Worm (Caenorhabditis elegans): ENCODE data around the gene C10G8.8.

C10G8.8 gene

ce11 chrV:5295940-5296339 lies 32.3 kb downstream of the C10G8.8 start:
- TF ChIP-seq pqm-1 (tag; optimal IDR thresholded peaks at IDR 0.05) = no peak
- no peak for TF ChIP-seq ama-1 (optimal IDR thresholded peaks at IDR 0.05)
- TF ChIP-seq npax-4 (tag; optimal IDR thresholded peaks at IDR 0.05) = no peak
- TF ChIP-seq nhr-232 (tag; optimal IDR thresholded peaks at IDR 0.05) = no peak
- no peak for TF ChIP-seq pha-4 (tag; optimal IDR thresholded peaks at IDR 0.05)
- peak; percentile 59 for TF ChIP-seq unc-55 (GFP tag; optimal IDR thresholded peaks at IDR 0.05)
- no peak for TF ChIP-seq K02D7.2 (tag; optimal IDR thresholded peaks at IDR 0.05)
- TF ChIP-seq ceh-19 (GFP tag; optimal IDR thresholded peaks at IDR 0.05) = no peak
- TF ChIP-seq pat-9 (tag; optimal IDR thresholded peaks at IDR 0.05) = no peak
- TF ChIP-seq ceh-48 (tag; optimal IDR thresholded peaks at IDR 0.05) = no peak
- TF ChIP-seq tbx-7 (tag; optimal IDR thresholded peaks at IDR 0.05) = no peak
- peak; percentile 72 for TF ChIP-seq rnt-1 (tag; optimal IDR thresholded peaks at IDR 0.05)
- TF ChIP-seq dmd-4 (tag; optimal IDR thresholded peaks at IDR 0.05; ENCODE audit: borderline replicate concordance) = no peak
- TF ChIP-seq fax-1 (tag; optimal IDR thresholded peaks at IDR 0.05) = no peak
- no peak for TF ChIP-seq ceh-45 (GFP tag; IDR thresholded peaks at IDR 0.05)
- TF ChIP-seq ttx-3 (tag; optimal IDR thresholded peaks at IDR 0.05) = no peak
- TF ChIP-seq unc-42 (tag; optimal IDR thresholded peaks at IDR 0.05) = no peak
- TF ChIP-seq eyg-1 (tag; optimal IDR thresholded peaks at IDR 0.05) = no peak
- TF ChIP-seq tbx-2 (tag; optimal IDR thresholded peaks at IDR 0.05) = peak; percentile 4
- no peak for TF ChIP-seq C38D4.7 (GFP tag; optimal IDR thresholded peaks at IDR 0.05)
- TF ChIP-seq sox-2 (GFP tag; IDR thresholded peaks at IDR 0.05) = no peak
- TF ChIP-seq syd-9 (tag; optimal IDR thresholded peaks at IDR 0.05) = no peak
- TF ChIP-seq C08G9.2 (tag; optimal IDR thresholded peaks at IDR 0.05) = no peak
- TF ChIP-seq mec-3 (tag; optimal IDR thresholded peaks at IDR 0.05; ENCODE audit: borderline replicate concordance) = no peak
- no peak for TF ChIP-seq ceh-14 (tag; optimal IDR thresholded peaks at IDR 0.05)
- TF ChIP-seq unc-86 (tag; optimal IDR thresholded peaks at IDR 0.05) = no peak
- TF ChIP-seq Y22D7AL.16 (tag; optimal IDR thresholded peaks at IDR 0.05) = no peak
- TF ChIP-seq ceh-9 (tag; optimal IDR thresholded peaks at IDR 0.05) = no peak
- TF ChIP-seq ceh-18 (tag; optimal IDR thresholded peaks at IDR 0.05) = peak; percentile 80
- TF ChIP-seq ceh-2 (tag; optimal IDR thresholded peaks at IDR 0.05) = no peak
- TF ChIP-seq odd-2 (tag; optimal IDR thresholded peaks at IDR 0.05) = no peak
- no peak for TF ChIP-seq pros-1 (tag; optimal IDR thresholded peaks at IDR 0.05)
- TF ChIP-seq ceh-31 (tag; optimal IDR thresholded peaks at IDR 0.05) = no peak
- no peak for TF ChIP-seq nfya-1 (tag; optimal IDR thresholded peaks at IDR 0.05)
- no peak for TF ChIP-seq K09A11.1 (tag; optimal IDR thresholded peaks at IDR 0.05; ENCODE audit: insufficient read depth)

DNA sequence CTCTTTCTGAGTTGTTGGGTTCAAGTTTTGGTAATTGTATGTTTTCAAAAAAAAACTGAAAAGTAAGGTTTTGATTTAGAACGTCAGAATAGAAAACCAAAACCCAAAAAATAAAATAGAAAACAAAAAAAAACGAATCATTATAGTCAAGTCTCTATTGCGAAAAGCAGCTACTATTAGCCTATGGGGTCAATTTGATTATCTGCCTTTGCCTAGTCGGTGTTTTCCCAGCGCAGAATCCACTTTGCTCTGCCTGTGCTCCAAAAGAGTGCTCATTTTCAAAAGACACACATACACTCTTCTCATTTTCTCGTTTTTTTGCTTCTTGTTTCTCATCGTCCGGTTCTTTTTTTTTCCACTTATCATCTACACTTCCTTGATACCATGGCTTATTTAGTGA lies 39.5 kb downstream of the C10G8.8 start:
- TF ChIP-seq unc-42 (tag; optimal IDR thresholded peaks at IDR 0.05) = peak; percentile 66
- TF ChIP-seq ama-1 (optimal IDR thresholded peaks at IDR 0.05) = no peak
- no peak for TF ChIP-seq hlh-6 (tag; optimal IDR thresholded peaks at IDR 0.05)

DNA sequence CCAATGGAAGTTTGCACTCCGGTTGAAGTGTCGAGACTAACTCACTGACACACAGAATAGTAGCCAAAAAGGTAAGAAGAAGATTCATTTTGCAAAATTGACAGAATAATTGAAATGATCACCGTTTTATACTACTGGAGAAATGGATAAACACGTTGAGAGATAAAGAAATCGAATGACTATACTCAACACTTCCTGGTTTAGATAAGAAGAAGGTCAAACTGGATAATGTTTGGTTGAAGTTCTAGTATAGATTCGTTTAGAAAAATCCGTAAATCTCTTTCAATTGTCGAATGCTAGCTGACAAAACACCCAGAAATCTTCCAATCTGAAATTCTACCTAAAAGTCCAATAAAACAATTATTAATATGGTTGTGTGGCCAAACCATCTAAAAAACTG lies 40.9 kb downstream of the C10G8.8 start, which contains the start of gene Y49G5A.1:
Gene Y49G5A.1, minus strand, starts transcription at position 101 of the 400 bp plus-strand sequence.
- TF ChIP-seq nhr-11 (tag; optimal IDR thresholded peaks at IDR 0.05) (no peak), nfya-1 (tag; optimal IDR thresholded peaks at IDR 0.05) (no peak), ceh-24 (tag; optimal IDR thresholded peaks at IDR 0.05) (no peak)

ce11 chrV:5284270-5284980 lies 43.8 kb downstream of the C10G8.8 start:
- TF ChIP-seq lim-6 (tag; optimal IDR thresholded peaks at IDR 0.05) = peak; percentile 47
- TF ChIP-seq sox-4 (tag; optimal IDR thresholded peaks at IDR 0.05) = peak; percentile 29
- peak; percentile 58 for TF ChIP-seq hlh-13 (GFP tag; optimal IDR thresholded peaks at IDR 0.05)
- TF ChIP-seq ceh-48 (tag; optimal IDR thresholded peaks at IDR 0.05) = peak; percentile 31
- TF ChIP-seq zip-5 (tag; optimal IDR thresholded peaks at IDR 0.05) = peak; percentile 7
- TF ChIP-seq Y22D7AL.16 (tag; optimal IDR thresholded peaks at IDR 0.05) = peak; percentile 1
- TF ChIP-seq sdc-2 (tag; optimal IDR thresholded peaks at IDR 0.05) = peak; percentile 11
- TF ChIP-seq npax-4 (tag; optimal IDR thresholded peaks at IDR 0.05) = peak; percentile 24
- TF ChIP-seq elt-4 (tag; optimal IDR thresholded peaks at IDR 0.05) = peak; percentile 68
- peak; percentile 41 for TF ChIP-seq C38D4.7 (GFP tag; optimal IDR thresholded peaks at IDR 0.05)
- TF ChIP-seq pqm-1 (tag; optimal IDR thresholded peaks at IDR 0.05) = peak; percentile 45
- peak; percentile 35 for TF ChIP-seq C08G9.2 (tag; optimal IDR thresholded peaks at IDR 0.05)
- peak; percentile 71 for TF ChIP-seq fkh-6 (tag; optimal IDR thresholded peaks at IDR 0.05)
- peak; percentile 62 for TF ChIP-seq mec-3 (tag; optimal IDR thresholded peaks at IDR 0.05; ENCODE audit: borderline replicate concordance)
- TF ChIP-seq ceh-9 (tag; optimal IDR thresholded peaks at IDR 0.05) = peak; percentile 22
- TF ChIP-seq ceh-19 (GFP tag; optimal IDR thresholded peaks at IDR 0.05) = peak; percentile 81
- peak; percentile 78 for TF ChIP-seq hlh-6 (tag; optimal IDR thresholded peaks at IDR 0.05)
- peak; percentile 49 for TF ChIP-seq tbx-2 (tag; optimal IDR thresholded peaks at IDR 0.05)
- peak; percentile 87 for TF ChIP-seq pag-3 (tag; optimal IDR thresholded peaks at IDR 0.05; ENCODE audit: borderline replicate concordance)

Measured in whole organism, late embryonic.